Worm (Caenorhabditis elegans) whole organism, midembryonic: ENCODE measurements around the gene T28C12.1.

ENCODE experiments used
- T22C8.4 ChIP-seq: fragments of 200-800 bp; sonication (Bioruptor generic); IDR thresholded peaks from 2 replicates; pipeline ENCODE4 v1.3.6; 2022; ENCODE audit warnings: missing genetic modification characterization, missing compliant biosample characterization
- cog-1 ChIP-seq: sonication (generic microtip); optimal IDR thresholded peaks from 2 replicates; lab custom pipeline; 2016; ENCODE audit warnings: missing genetic modification characterization, missing compliant biosample characterization
- flt-1 ChIP-seq: fragments of 200-800 bp; sonication (Bioruptor generic); IDR thresholded peaks from 2 replicates; pipeline ENCODE4 v1.3.6; 2022; ENCODE audit warnings: missing genetic modification characterization, missing compliant biosample characterization
- klf-2 ChIP-seq: fragments of 200-800 bp; sonication (Bioruptor generic); conservative IDR thresholded peaks from 2 replicates; pipeline ENCODE4 v1.3.6; 2022; ENCODE audit warnings: missing genetic modification reagents, missing genetic modification characterization, missing compliant biosample characterization
- med-1 ChIP-seq: sonication (generic microtip); optimal IDR thresholded peaks from 2 replicates; lab custom pipeline; 2017; ENCODE audit warnings: missing genetic modification characterization, mild to moderate bottlenecking, missing compliant biosample characterization, antibody characterized with exemption, missing genetic modification reagents; ENCODE audit not compliant: insufficient read depth
- ref-1 ChIP-seq: fragments of 200-800 bp; sonication (Bioruptor generic); conservative IDR thresholded peaks from 2 replicates; pipeline ENCODE4 v1.3.6; 2022; ENCODE audit warnings: missing genetic modification reagents, missing genetic modification characterization, missing compliant biosample characterization
- tab-1 ChIP-seq: fragments of 200-800 bp; sonication (Bioruptor generic); IDR thresholded peaks from 2 replicates; pipeline ENCODE4 v1.3.6; 2022; ENCODE audit warnings: missing genetic modification characterization, missing compliant biosample characterization
- ztf-29 ChIP-seq: fragments of 200-800 bp; sonication (Bioruptor generic); IDR thresholded peaks from 2 replicates; pipeline ENCODE4 v1.3.6; 2022; ENCODE audit warnings: missing genetic modification reagents, missing genetic modification characterization, missing compliant biosample characterization

DNA sequence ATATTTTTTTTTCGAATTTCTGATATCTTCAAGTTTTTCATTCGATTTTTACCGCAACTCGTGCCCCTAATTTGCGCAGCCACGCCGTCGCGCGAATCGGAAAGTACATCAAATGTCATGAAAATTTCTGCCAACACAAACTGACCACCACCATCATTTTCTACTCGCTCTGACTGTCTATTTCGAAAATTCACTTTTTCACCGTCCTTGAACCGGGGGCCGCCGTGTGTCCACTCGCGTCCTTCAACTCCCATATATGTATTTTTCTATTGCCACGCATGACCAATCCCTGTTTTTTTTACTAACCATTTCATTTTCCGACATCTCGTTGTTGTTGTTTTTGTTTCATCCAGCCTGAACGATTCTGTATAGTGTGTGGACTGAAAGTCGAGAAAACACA lies 17.9 kb downstream of the T28C12.1 start:
- TF ChIP-seq klf-2 (GFP tag; lab: Robert Waterston, UW) (no peak), cog-1 (tag; lab: Kevin White, UChicago) (no peak), tab-1 (no peak), ztf-29 (GFP tag; lab: Robert Waterston, UW) (no peak), ref-1 (no peak), flt-1 (no peak), T22C8.4 (no peak), med-1 (no peak)
